Worm (Caenorhabditis elegans) whole organism, L4 larva: ENCODE data around the gene ttb-1.

Experiments
- D1046.2 ChIP-seq: fragments of 200-800 bp; sonication (Bioruptor generic); IDR thresholded peaks from 2 replicates; pipeline ENCODE4 v1.3.6; 2022; ENCODE audit warnings: missing genetic modification characterization, missing compliant biosample characterization
- F10B5.3 ChIP-seq: sonication (generic microtip); optimal IDR thresholded peaks from 2 replicates; lab custom pipeline; 2016; ENCODE audit warnings: mild to moderate bottlenecking, missing genetic modification characterization, missing compliant biosample characterization
- F26F4.8 ChIP-seq: fragments of 200-800 bp; sonication (Bioruptor generic); conservative IDR thresholded peaks from 2 replicates; pipeline ENCODE4 v1.3.6; 2022; ENCODE audit warnings: missing genetic modification characterization, missing compliant biosample characterization
- F49E8.2 ChIP-seq: sonication (generic microtip); optimal IDR thresholded peaks from 2 replicates; lab custom pipeline; 2016; ENCODE audit warnings: missing compliant biosample characterization, mild to moderate bottlenecking, missing genetic modification characterization, borderline replicate concordance
- Y75B8A.6 ChIP-seq: fragments of 200-800 bp; sonication (Bioruptor generic); IDR thresholded peaks from 2 replicates; pipeline ENCODE4 v1.3.6; 2022; ENCODE audit warnings: missing genetic modification reagents, missing genetic modification characterization, missing compliant biosample characterization
- ZK546.5 ChIP-seq, 2 experiments: sonication (generic microtip); optimal IDR thresholded peaks; 2 replicates each; lab custom pipeline; 2017; ENCODE audit warnings: missing biosample characterization in 2 of 2, missing genetic modification characterization in 2 of 2
- aha-1 ChIP-seq: fragments of 150-350 bp; peaks from one replicate; lab custom pipeline; 2014; ENCODE audit warnings: missing biosample characterization, missing genetic modification characterization
- arid-1 ChIP-seq: fragments of 200-800 bp; sonication (Bioruptor generic); conservative IDR thresholded peaks from 2 replicates; pipeline ENCODE4 v1.3.6; 2022; ENCODE audit warnings: missing genetic modification reagents, missing genetic modification characterization, missing compliant biosample characterization
- ces-1 ChIP-seq: fragments of 150-350 bp; sonication (generic microtip); optimal IDR thresholded peaks from 4 replicates; lab custom pipeline; 2014; ENCODE audit warnings: missing biosample characterization, missing genetic modification reagents, missing genetic modification characterization
- daf-12 ChIP-seq: fragments of 150-350 bp; optimal IDR thresholded peaks from 2 replicates; lab custom pipeline; 2014; ENCODE audit warnings: missing biosample characterization, missing genetic modification reagents, missing genetic modification characterization
- daf-16 ChIP-seq, 3 experiments: sonication (generic microtip); optimal IDR thresholded peaks; 2 replicates each; lab custom pipeline; 2016 to 2017; ENCODE audit warnings: missing genetic modification characterization in 3 of 3, missing genetic modification reagents in 3 of 3, mild to moderate bottlenecking in 2 of 3, missing compliant biosample characterization in 2 of 3, missing biosample characterization in 1 of 3, moderate library complexity in 1 of 3
- dmd-6 ChIP-seq: fragments of 200-800 bp; sonication (Bioruptor generic); IDR thresholded peaks from 2 replicates; pipeline ENCODE4 v1.3.6; 2022; ENCODE audit warnings: missing genetic modification reagents, missing genetic modification characterization, missing compliant biosample characterization
- dpl-1 ChIP-seq: fragments of 150-350 bp; optimal IDR thresholded peaks from 2 replicates; lab custom pipeline; 2014; ENCODE audit warnings: missing biosample characterization, missing genetic modification reagents, missing genetic modification characterization
- duxl-1 ChIP-seq: sonication (generic microtip); optimal IDR thresholded peaks from 2 replicates; lab custom pipeline; 2016; ENCODE audit warnings: mild to moderate bottlenecking, missing genetic modification characterization, moderate library complexity, missing compliant biosample characterization; ENCODE audit not compliant: poor library complexity
- dve-1 ChIP-seq: sonication (generic microtip); optimal IDR thresholded peaks from 2 replicates; lab custom pipeline; 2017; ENCODE audit warnings: antibody characterized with exemption, mild to moderate bottlenecking, missing genetic modification characterization, missing compliant biosample characterization; ENCODE audit not compliant: insufficient read depth
- egl-43 ChIP-seq: fragments of 200-800 bp; sonication (Bioruptor generic); IDR thresholded peaks from 2 replicates; pipeline ENCODE4 v1.3.6; 2022; ENCODE audit warnings: missing genetic modification reagents, missing genetic modification characterization, missing compliant biosample characterization
- gei-8 ChIP-seq: fragments of 200-800 bp; sonication (Bioruptor generic); optimal IDR thresholded peaks from 2 replicates; lab custom pipeline; 2018; ENCODE audit warnings: mild to moderate bottlenecking, missing genetic modification characterization, missing compliant biosample characterization
- hif-1 ChIP-seq, 2 experiments: sonication (generic microtip); optimal IDR thresholded peaks; 2 replicates each; lab custom pipeline; 2016 to 2017; ENCODE audit warnings: missing compliant biosample characterization in 2 of 2, missing genetic modification characterization in 2 of 2, missing genetic modification reagents in 2 of 2, missing genotype in 2 of 2, mild to moderate bottlenecking in 1 of 2
- hlh-11 ChIP-seq: fragments of 200-800 bp; sonication (Bioruptor generic); optimal IDR thresholded peaks from 2 replicates; lab custom pipeline; 2018; ENCODE audit warnings: mild to moderate bottlenecking, missing genetic modification characterization, missing compliant biosample characterization
- hlh-30 ChIP-seq: sonication (generic microtip); optimal IDR thresholded peaks from 2 replicates; lab custom pipeline; 2017; ENCODE audit warnings: antibody characterized with exemption, mild to moderate bottlenecking, missing genetic modification characterization, missing compliant biosample characterization; ENCODE audit not compliant: insufficient read depth
- lim-7 ChIP-seq: fragments of 200-800 bp; sonication (Bioruptor generic); IDR thresholded peaks from 2 replicates; pipeline ENCODE4 v1.3.6; 2022; ENCODE audit warnings: missing genetic modification characterization, missing compliant biosample characterization
- lin-1 ChIP-seq: fragments of 200-800 bp; sonication (Bioruptor generic); IDR thresholded peaks from 2 replicates; pipeline ENCODE4 v1.3.6; 2022; ENCODE audit warnings: missing genetic modification reagents, missing genetic modification characterization, missing compliant biosample characterization
- lin-15B ChIP-seq: fragments of 150-350 bp; sonication (generic microtip); optimal IDR thresholded peaks from 3 replicates; lab custom pipeline; 2014; ENCODE audit warnings: missing biosample characterization, missing genetic modification characterization
- lin-29 ChIP-seq: fragments of 200-800 bp; sonication (Bioruptor generic); IDR thresholded peaks from 2 replicates; pipeline ENCODE4 v1.3.6; 2022; ENCODE audit warnings: missing genetic modification reagents, missing genetic modification characterization, missing compliant biosample characterization
- lin-38 ChIP-seq: fragments of 200-800 bp; sonication (Bioruptor generic); IDR thresholded peaks from 2 replicates; pipeline ENCODE4 v1.3.6; 2022; ENCODE audit warnings: missing genetic modification reagents, missing genetic modification characterization, missing compliant biosample characterization
- lsy-2 ChIP-seq, 2 experiments: fragments of 150-350 bp in 1 of 2; sonication (generic microtip) in 1 of 2; optimal IDR thresholded peaks; 2 replicates each; lab custom pipeline; 2014 to 2017; ENCODE audit warnings: missing biosample characterization in 2 of 2, missing genetic modification characterization in 2 of 2
- madf-5 ChIP-seq, 2 experiments: fragments of 200-800 bp; sonication (Bioruptor generic); IDR thresholded peaks; 2 replicates each; pipeline ENCODE4 v1.3.6; 2022; ENCODE audit warnings: missing compliant biosample characterization in 2 of 2, missing genetic modification characterization in 2 of 2
- mdt-29 ChIP-seq: fragments of 200-800 bp; sonication (Bioruptor generic); IDR thresholded peaks from 2 replicates; pipeline ENCODE4 v1.3.6; 2022; ENCODE audit warnings: missing genetic modification reagents, missing genetic modification characterization, missing compliant biosample characterization
- mep-1 ChIP-seq: fragments of 150-350 bp; sonication (generic microtip); optimal IDR thresholded peaks from 3 replicates; lab custom pipeline; 2014; ENCODE audit warnings: missing biosample characterization, missing genetic modification characterization
- nhr-10 ChIP-seq: fragments of 150-350 bp; optimal IDR thresholded peaks from 2 replicates; lab custom pipeline; 2014; ENCODE audit warnings: missing biosample characterization, missing genetic modification characterization
- nhr-102 ChIP-seq: sonication (generic microtip); optimal IDR thresholded peaks from 2 replicates; lab custom pipeline; 2016; ENCODE audit warnings: mild to moderate bottlenecking, missing genetic modification characterization, moderate library complexity, missing compliant biosample characterization
- nhr-11 ChIP-seq: fragments of 150-350 bp; optimal IDR thresholded peaks from 2 replicates; lab custom pipeline; 2014; ENCODE audit warnings: missing biosample characterization, missing genetic modification characterization
- nhr-111 ChIP-seq: fragments of 200-800 bp; sonication (Bioruptor generic); optimal IDR thresholded peaks from 2 replicates; lab custom pipeline; 2018; ENCODE audit warnings: mild to moderate bottlenecking, missing genetic modification characterization, missing compliant biosample characterization
- nhr-237 ChIP-seq: sonication (generic microtip); optimal IDR thresholded peaks from 2 replicates; lab custom pipeline; 2017; ENCODE audit warnings: missing biosample characterization, missing genetic modification characterization
- nhr-25 ChIP-seq: sonication (generic microtip); optimal IDR thresholded peaks from 2 replicates; lab custom pipeline; 2017; ENCODE audit warnings: missing genetic modification characterization, mild to moderate bottlenecking, missing compliant biosample characterization, antibody characterized with exemption, moderate library complexity, borderline replicate concordance; ENCODE audit not compliant: insufficient read depth
- nhr-28 ChIP-seq: fragments of 150-350 bp; optimal IDR thresholded peaks from 2 replicates; lab custom pipeline; 2014; ENCODE audit warnings: missing biosample characterization, missing genetic modification characterization
- nhr-41 ChIP-seq: fragments of 200-800 bp; sonication (Bioruptor generic); IDR thresholded peaks from 2 replicates; pipeline ENCODE4 v1.3.6; 2022; ENCODE audit warnings: missing genetic modification reagents, missing genetic modification characterization, missing compliant biosample characterization
- nhr-48 ChIP-seq: sonication (generic microtip); optimal IDR thresholded peaks from 2 replicates; lab custom pipeline; 2016; ENCODE audit warnings: mild to moderate bottlenecking, missing genetic modification characterization, missing compliant biosample characterization
- nhr-76 ChIP-seq: fragments of 150-350 bp; optimal IDR thresholded peaks from 2 replicates; lab custom pipeline; 2014; ENCODE audit warnings: missing biosample characterization, missing genetic modification characterization
- pha-4 ChIP-seq, 2 experiments: fragments of 150-350 bp in 1 of 2; fragments of 200-800 bp in 1 of 2; sonication (Bioruptor generic) in 1 of 2; IDR thresholded peaks in 1 of 2; optimal IDR thresholded peaks in 1 of 2; 2 replicates each; pipeline versions ENCODE4 v1.3.6 to Lab custom; 2014 to 2022; ENCODE audit warnings: missing genetic modification characterization in 2 of 2, missing genetic modification reagents in 2 of 2, missing biosample characterization in 1 of 2, missing compliant biosample characterization in 1 of 2
- pqm-1 ChIP-seq: sonication (generic microtip); optimal IDR thresholded peaks from 2 replicates; lab custom pipeline; 2017; ENCODE audit warnings: missing biosample characterization, missing genetic modification characterization
- rbr-2 ChIP-seq: sonication (generic microtip); optimal IDR thresholded peaks from 2 replicates; lab custom pipeline; 2016; ENCODE audit warnings: missing genotype, missing genetic modification characterization, missing compliant biosample characterization
- skn-1 ChIP-seq: fragments of 150-350 bp; optimal IDR thresholded peaks from 2 replicates; lab custom pipeline; 2014; ENCODE audit warnings: missing biosample characterization, missing genetic modification characterization
- spr-1 ChIP-seq: sonication (generic microtip); optimal IDR thresholded peaks from 2 replicates; lab custom pipeline; 2016; ENCODE audit warnings: mild to moderate bottlenecking, missing genetic modification characterization, missing compliant biosample characterization
- unc-130 ChIP-seq: sonication (generic microtip); optimal IDR thresholded peaks from 2 replicates; lab custom pipeline; 2016; ENCODE audit warnings: missing genetic modification reagents, missing genetic modification characterization, missing compliant biosample characterization
- unc-62 ChIP-seq, 3 experiments: fragments of 150-350 bp in 1 of 3; sonication (generic microtip); optimal IDR thresholded peaks in 2 of 3; peaks in 1 of 3; 1 replicate in 1 of 3; 2 replicates in 2 of 3; lab custom pipeline; 2014 to 2017; ENCODE audit warnings: missing biosample characterization in 3 of 3, missing genetic modification characterization in 3 of 3, missing genetic modification reagents in 3 of 3, missing genotype in 1 of 3
- zag-1 ChIP-seq: fragments of 150-350 bp; optimal IDR thresholded peaks from 2 replicates; lab custom pipeline; 2014; ENCODE audit warnings: missing biosample characterization, missing genetic modification characterization
- ztf-7 ChIP-seq: fragments of 150-350 bp; optimal IDR thresholded peaks from 2 replicates; lab custom pipeline; 2014; ENCODE audit warnings: missing biosample characterization, missing genetic modification characterization

ttb-1 gene

ce11 chrV:123915-124314 lies 32.7 kb upstream of the ttb-1 start:
- no peak for TF ChIP-seq mdt-29 (GFP tag; lab: Robert Waterston, UW)
- TF ChIP-seq Y75B8A.6 (GFP tag; lab: Robert Waterston, UW) = no peak
- no peak for TF ChIP-seq lin-15B (tag; lab: Kevin White, UChicago)
- no peak for TF ChIP-seq nhr-10 (tag; lab: Kevin White, UChicago)
- 0 out of 2 replicates have a peak, but pooled peaks have one; percentile 18 for TF ChIP-seq arid-1
- peak; percentile 24 for TF ChIP-seq lin-38
- TF ChIP-seq ZK546.5 (tag; optimal IDR thresholded peaks at IDR 0.05; lab: Kevin White, UChicago) = no peak
- no peak for TF ChIP-seq zag-1 (tag; lab: Kevin White, UChicago)
- TF ChIP-seq daf-12 = no peak
- peak; percentile 70 for TF ChIP-seq aha-1 (tag; lab: Kevin White, UChicago)
- no peak for TF ChIP-seq unc-62 (GFP tag; optimal IDR thresholded peaks at IDR 0.05 in 1 of 2; lab: Kevin White, UChicago)
- no peak for TF ChIP-seq unc-62 (tag; optimal IDR thresholded peaks at IDR 0.05; lab: Kevin White, UChicago)
- TF ChIP-seq nhr-237 (tag; lab: Kevin White, UChicago) = no peak
- no peak for TF ChIP-seq nhr-76
- no peak for TF ChIP-seq gei-8
- no peak for TF ChIP-seq ces-1 (GFP tag; lab: Kevin White, UChicago)
- no peak for TF ChIP-seq egl-43
- peak; percentile 56 for TF ChIP-seq lim-7
- peak; percentile 29 for TF ChIP-seq F49E8.2 (tag; lab: Kevin White, UChicago)

ce11 chrV:126610-127009 lies 30.0 kb upstream of the ttb-1 start, which contains the start of gene W03F9.1:
Gene W03F9.1 (minus strand): TSS chrV:126718.
- TF ChIP-seq lin-29 (GFP tag; lab: Robert Waterston, UW) (no peak), dmd-6 (GFP tag; lab: Robert Waterston, UW) (peak; percentile 38), nhr-237 (tag; lab: Kevin White, UChicago) (no peak), hlh-30 (tag; lab: Kevin White, UChicago) (peak; percentile 32), dpl-1 (peak; percentile 63), unc-130 (peak; percentile 39), daf-16 (GFP tag; optimal IDR thresholded peaks at IDR 0.05; lab: Kevin White, UChicago) (peak in 1 of 2 experiments; percentile 71), daf-16 (tag; optimal IDR thresholded peaks at IDR 0.05; lab: Kevin White, UChicago) (peak; percentile 42), nhr-25 (tag; lab: Kevin White, UChicago) (no peak), duxl-1 (tag; lab: Kevin White, UChicago) (peak; percentile 58), madf-5 (GFP tag; IDR thresholded peaks at IDR 0.05; lab: Robert Waterston, UW) (no peak), ZK546.5 (tag; optimal IDR thresholded peaks at IDR 0.05; lab: Kevin White, UChicago) (no peak), nhr-111 (GFP tag; lab: Kevin White, UChicago) (no peak), pha-4 (GFP tag; IDR thresholded peaks at IDR 0.05; lab: Robert Waterston, UW) (0 out of 2 replicates have a peak, but pooled peaks have one; percentile 31), pha-4 (tag; optimal IDR thresholded peaks at IDR 0.05; lab: Kevin White, UChicago) (peak; percentile 60), nhr-28 (peak; percentile 20), aha-1 (tag; lab: Kevin White, UChicago) (no peak), skn-1 (tag; lab: Kevin White, UChicago) (no peak), ztf-7 (tag; lab: Kevin White, UChicago) (peak; percentile 26), lsy-2 (tag; optimal IDR thresholded peaks at IDR 0.05; lab: Kevin White, UChicago) (peak in 1 of 2 experiments; percentile 71), nhr-102 (tag; lab: Kevin White, UChicago) (peak; percentile 5), lin-15B (tag; lab: Kevin White, UChicago) (no peak), nhr-48 (tag; lab: Kevin White, UChicago) (no peak), F10B5.3 (tag; lab: Kevin White, UChicago) (peak; percentile 45), rbr-2 (tag; lab: Kevin White, UChicago) (peak; percentile 60), nhr-11 (no peak), F26F4.8 (GFP tag; lab: Robert Waterston, UW) (no peak), nhr-41 (GFP tag; lab: Robert Waterston, UW) (no peak), mep-1 (tag; lab: Kevin White, UChicago) (peak; percentile 77), D1046.2 (no peak), spr-1 (tag; lab: Kevin White, UChicago) (peak; percentile 35), lin-1 (no peak), pqm-1 (no peak), hlh-11 (tag; lab: Kevin White, UChicago) (peak; percentile 47), hif-1 (tag; optimal IDR thresholded peaks at IDR 0.05; lab: Kevin White, UChicago) (peak in 1 of 2 experiments; percentile 18), dve-1 (peak; percentile 68)
